Worm (Caenorhabditis elegans) whole organism, L4 larva: ENCODE data around the gene moc-5.
A peak's percentile ranks its signal among the peaks of the same experiment; 100 is the strongest.

Experiments
- aha-1 ChIP-seq: fragments of 150-350 bp; peaks from one replicate; lab custom pipeline; 2014; ENCODE audit warnings: missing biosample characterization, missing genetic modification characterization
- arid-1 ChIP-seq: fragments of 200-800 bp; sonication (Bioruptor generic); conservative IDR thresholded peaks from 2 replicates; pipeline ENCODE4 v1.3.6; 2022; ENCODE audit warnings: missing genetic modification reagents, missing genetic modification characterization, missing compliant biosample characterization
- ceh-82 ChIP-seq: sonication (generic microtip); optimal IDR thresholded peaks from 2 replicates; lab custom pipeline; 2017; ENCODE audit warnings: missing biosample characterization, missing genetic modification characterization
- cey-2 ChIP-seq: sonication (generic microtip); optimal IDR thresholded peaks from 3 replicates; lab custom pipeline; 2017; ENCODE audit warnings: missing genetic modification characterization, mild to moderate bottlenecking, missing compliant biosample characterization, antibody characterized with exemption, borderline replicate concordance; ENCODE audit not compliant: insufficient read depth
- ctbp-1 ChIP-seq: fragments of 200-800 bp; sonication (Bioruptor generic); IDR thresholded peaks from 2 replicates; pipeline ENCODE4 v1.3.6; 2022; ENCODE audit warnings: missing genetic modification reagents, missing genetic modification characterization, missing compliant biosample characterization
- daf-12 ChIP-seq: fragments of 150-350 bp; optimal IDR thresholded peaks from 2 replicates; lab custom pipeline; 2014; ENCODE audit warnings: missing biosample characterization, missing genetic modification reagents, missing genetic modification characterization
- daf-8 ChIP-seq: fragments of 200-800 bp; sonication (Bioruptor generic); IDR thresholded peaks from 2 replicates; pipeline ENCODE4 v1.3.6; 2022; ENCODE audit warnings: missing genetic modification characterization, missing compliant biosample characterization
- lim-7 ChIP-seq: fragments of 200-800 bp; sonication (Bioruptor generic); IDR thresholded peaks from 2 replicates; pipeline ENCODE4 v1.3.6; 2022; ENCODE audit warnings: missing genetic modification characterization, missing compliant biosample characterization
- lin-15B ChIP-seq: fragments of 150-350 bp; sonication (generic microtip); optimal IDR thresholded peaks from 3 replicates; lab custom pipeline; 2014; ENCODE audit warnings: missing biosample characterization, missing genetic modification characterization
- lsy-2 ChIP-seq, 2 experiments: fragments of 150-350 bp in 1 of 2; sonication (generic microtip) in 1 of 2; optimal IDR thresholded peaks; 2 replicates each; lab custom pipeline; 2014 to 2017; ENCODE audit warnings: missing biosample characterization in 2 of 2, missing genetic modification characterization in 2 of 2
- mep-1 ChIP-seq: fragments of 150-350 bp; sonication (generic microtip); optimal IDR thresholded peaks from 3 replicates; lab custom pipeline; 2014; ENCODE audit warnings: missing biosample characterization, missing genetic modification characterization
- mes-2 ChIP-seq: sonication (generic microtip); optimal IDR thresholded peaks from 2 replicates; lab custom pipeline; 2016; ENCODE audit warnings: missing genotype, mild to moderate bottlenecking, missing genetic modification characterization, missing compliant biosample characterization; ENCODE audit not compliant: poor library complexity, severe bottlenecking
- nhr-237 ChIP-seq: sonication (generic microtip); optimal IDR thresholded peaks from 2 replicates; lab custom pipeline; 2017; ENCODE audit warnings: missing biosample characterization, missing genetic modification characterization
- pqm-1 ChIP-seq: sonication (generic microtip); optimal IDR thresholded peaks from 2 replicates; lab custom pipeline; 2017; ENCODE audit warnings: missing biosample characterization, missing genetic modification characterization

DNA sequence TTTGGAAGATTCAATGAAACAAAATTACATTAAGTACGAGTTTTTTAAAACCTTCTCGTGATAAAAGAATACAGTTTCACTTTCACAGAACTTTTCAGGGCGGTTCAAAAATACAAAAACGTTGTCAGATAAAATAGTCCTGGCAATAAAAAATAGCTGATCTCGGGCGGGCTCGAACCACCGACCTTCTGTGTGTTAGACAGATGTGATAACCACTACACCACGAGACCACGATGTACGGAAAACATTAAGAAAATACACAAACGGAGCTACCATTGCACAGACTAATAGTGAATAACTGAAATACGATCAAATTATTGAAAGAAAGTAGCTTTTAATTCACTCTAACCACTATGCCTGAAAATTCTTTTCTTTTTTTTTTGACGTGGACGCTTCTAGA lies 4.8 kb downstream of the moc-5 start:
- TF ChIP-seq lsy-2 (tag; optimal IDR thresholded peaks at IDR 0.05; lab: Kevin White, UChicago) (peak in 1 of 2 experiments; percentile 34), ctbp-1 (GFP tag; lab: Robert Waterston, UW) (peak; percentile 38; the same call in 1 of the 2 replicates), nhr-237 (no peak), arid-1 (GFP tag; lab: Robert Waterston, UW) (peak; percentile 69; the same call in 1 of the 2 replicates), mes-2 (tag; lab: Kevin White, UChicago) (peak; percentile 78), lin-15B (tag; lab: Kevin White, UChicago) (no peak), mep-1 (tag; lab: Kevin White, UChicago) (peak; percentile 64), aha-1 (tag; lab: Kevin White, UChicago) (no peak), ceh-82 (tag; lab: Kevin White, UChicago) (no peak), lim-7 (GFP tag; lab: Robert Waterston, UW) (peak; percentile 88), daf-8 (GFP tag; lab: Robert Waterston, UW) (no peak), daf-12 (tag; lab: Kevin White, UChicago) (no peak), pqm-1 (no peak), cey-2 (tag; lab: Kevin White, UChicago) (no peak)
